Fruit fly (Drosophila melanogaster): ENCODE data around the gene ect.

- TF ChIP-seq CG32532 (GFP tag; IDR thresholded peaks at IDR 0.05) = no peak; the same call in 1 of the 2 replicates
- no peak for TF ChIP-seq H2.0 (GFP tag; IDR thresholded peaks at IDR 0.05)
These were observed 23.0 kb upstream of the ect start for dm6 chr3L:10224470-10225213.
